Fruit fly (Drosophila melanogaster) whole organism, embryonic: ENCODE data around the gene Hr83.
A peak's percentile ranks its signal among the peaks of the same experiment; 100 is the strongest.

Source experiments
- Adf1 ChIP-seq: fragments of 200-800 bp; sonication (Bioruptor generic); IDR thresholded peaks from 2 replicates; pipeline ENCODE4 v1.3.6; 2022; ENCODE audit warnings: missing biosample characterization, missing genetic modification characterization
- Bgb ChIP-seq: fragments of 200-800 bp; sonication (Bioruptor generic); IDR thresholded peaks from 2 replicates; pipeline ENCODE4 v1.3.6; 2022; ENCODE audit warnings: missing biosample characterization, missing genetic modification characterization; ENCODE audit not compliant: partially characterized antibody
- Blimp-1 ChIP-seq: fragments of 200-800 bp; sonication (Bioruptor generic); optimal IDR thresholded peaks from 3 replicates; lab custom pipeline; 2018; ENCODE audit warnings: missing biosample characterization, missing genetic modification characterization, mild to moderate bottlenecking, moderate library complexity, missing genetic modification reagents
- CG11085 ChIP-seq: fragments of 200-800 bp; sonication (Bioruptor generic); IDR thresholded peaks from 2 replicates; pipeline ENCODE4 v1.3.6; 2022; ENCODE audit warnings: missing biosample characterization, missing genetic modification characterization
- CG12769 ChIP-seq: fragments of 200-800 bp; sonication (Bioruptor generic); optimal IDR thresholded peaks from 2 replicates; lab custom pipeline; 2019; ENCODE audit warnings: missing biosample characterization, mild to moderate bottlenecking, missing genetic modification characterization, moderate library complexity
- CG15073 ChIP-seq: fragments of 200-800 bp; sonication (Bioruptor generic); optimal IDR thresholded peaks from 2 replicates; lab custom pipeline; 2016; ENCODE audit warnings: missing biosample characterization, missing genetic modification characterization
- CG16779 ChIP-seq: fragments of 200-800 bp; sonication (Bioruptor generic); IDR thresholded peaks from 2 replicates; pipeline ENCODE4 v1.3.6; 2022; ENCODE audit warnings: missing biosample characterization, missing genetic modification characterization
- CG17328 ChIP-seq: fragments of 200-800 bp; sonication (Bioruptor generic); IDR thresholded peaks from 2 replicates; pipeline ENCODE4 v1.3.6; 2022; ENCODE audit warnings: missing biosample characterization, missing genetic modification characterization
- CG2116 ChIP-seq: fragments of 200-800 bp; sonication (Bioruptor generic); optimal IDR thresholded peaks from 3 replicates; lab custom pipeline; 2018; ENCODE audit warnings: missing biosample characterization, mild to moderate bottlenecking, missing genetic modification characterization
- CG31224 ChIP-seq: fragments of 200-800 bp; sonication (Bioruptor generic); IDR thresholded peaks from 2 replicates; pipeline ENCODE4 v1.3.6; 2022; ENCODE audit warnings: missing biosample characterization, missing genetic modification characterization
- CG31365 ChIP-seq: fragments of 200-800 bp; sonication (Bioruptor generic); optimal IDR thresholded peaks from 2 replicates; lab custom pipeline; 2018; ENCODE audit warnings: missing biosample characterization, mild to moderate bottlenecking, missing genetic modification characterization
- CG31441 ChIP-seq: fragments of 200-800 bp; sonication (Bioruptor generic); IDR thresholded peaks from 2 replicates; pipeline ENCODE4 v1.3.6; 2022; ENCODE audit warnings: missing biosample characterization, missing genetic modification characterization
- CG3407 ChIP-seq: fragments of 200-800 bp; sonication (Bioruptor generic); optimal IDR thresholded peaks from 2 replicates; lab custom pipeline; 2018; ENCODE audit warnings: missing biosample characterization, mild to moderate bottlenecking, missing genetic modification characterization
- CG34376 ChIP-seq: fragments of 200-800 bp; sonication (Bioruptor generic); optimal IDR thresholded peaks from 2 replicates; lab custom pipeline; 2018; ENCODE audit warnings: missing biosample characterization, mild to moderate bottlenecking, missing genetic modification characterization
- CG43689 ChIP-seq: fragments of 200-800 bp; sonication (Bioruptor generic); IDR thresholded peaks from 2 replicates; pipeline ENCODE4 v1.3.6; 2022; ENCODE audit warnings: missing biosample characterization, missing genetic modification characterization
- CG5245 ChIP-seq: fragments of 200-800 bp; sonication (Bioruptor generic); optimal IDR thresholded peaks from 3 replicates; lab custom pipeline; 2016; ENCODE audit warnings: missing biosample characterization, missing genetic modification characterization
- CG5953 ChIP-seq: fragments of 200-800 bp; sonication (Bioruptor generic); IDR thresholded peaks from 2 replicates; pipeline ENCODE4 v1.3.6; 2022; ENCODE audit warnings: missing biosample characterization, missing genetic modification characterization
- CG6272 ChIP-seq: fragments of 200-800 bp; sonication (Bioruptor generic); IDR thresholded peaks from 2 replicates; pipeline ENCODE4 v1.3.6; 2022; ENCODE audit warnings: missing biosample characterization, missing genetic modification characterization
- CHES-1-like ChIP-seq: fragments of 200-800 bp; sonication (Bioruptor generic); optimal IDR thresholded peaks from 2 replicates; lab custom pipeline; 2016; ENCODE audit warnings: missing biosample characterization, missing genetic modification characterization
- Jarid2 ChIP-seq: fragments of 200-800 bp; sonication (Bioruptor generic); optimal IDR thresholded peaks from 3 replicates; lab custom pipeline; 2017; ENCODE audit warnings: mild to moderate bottlenecking, missing biosample characterization, missing genetic modification reagents, missing genetic modification characterization
- Myb ChIP-seq: fragments of 200-800 bp; sonication (Bioruptor generic); optimal IDR thresholded peaks from 2 replicates; lab custom pipeline; 2016; ENCODE audit warnings: missing biosample characterization, missing genetic modification characterization
- NC2α ChIP-seq: fragments of 200-800 bp; sonication (Bioruptor generic); optimal IDR thresholded peaks from 2 replicates; lab custom pipeline; 2016; ENCODE audit warnings: missing biosample characterization, missing genetic modification characterization
- Nf-YB ChIP-seq: fragments of 200-800 bp; sonication (Bioruptor generic); optimal IDR thresholded peaks from 3 replicates; lab custom pipeline; 2019; ENCODE audit warnings: missing biosample characterization, mild to moderate bottlenecking, missing genetic modification characterization, moderate library complexity
- Rfx ChIP-seq: fragments of 200-800 bp; sonication (Bioruptor generic); IDR thresholded peaks from 2 replicates; pipeline ENCODE4 v1.3.6; 2022; ENCODE audit warnings: missing biosample characterization, missing genetic modification characterization
- Side ChIP-seq: fragments of 200-800 bp; sonication (Bioruptor generic); optimal IDR thresholded peaks from 2 replicates; lab custom pipeline; 2016; ENCODE audit warnings: missing biosample characterization, missing genetic modification characterization
- Spps ChIP-seq: fragments of 200-800 bp; sonication (Bioruptor generic); optimal IDR thresholded peaks from 2 replicates; lab custom pipeline; 2018; ENCODE audit warnings: missing biosample characterization, mild to moderate bottlenecking, missing genetic modification characterization
- Sry-β ChIP-seq: fragments of 200-800 bp; sonication (Bioruptor generic); optimal IDR thresholded peaks from 2 replicates; lab custom pipeline; 2018; ENCODE audit warnings: missing biosample characterization, mild to moderate bottlenecking, missing genetic modification characterization, moderate library complexity
- Vsx1 ChIP-seq: fragments of 200-800 bp; sonication (Bioruptor generic); optimal IDR thresholded peaks from 2 replicates; lab custom pipeline; 2017; ENCODE audit warnings: missing biosample characterization, mild to moderate bottlenecking, missing genetic modification characterization, missing genetic modification reagents
- bcd ChIP-seq: fragments of 200-800 bp; sonication (Bioruptor generic); optimal IDR thresholded peaks from 2 replicates; lab custom pipeline; 2017; ENCODE audit warnings: missing biosample characterization, mild to moderate bottlenecking, missing genetic modification characterization
- bigmax ChIP-seq: fragments of 200-800 bp; sonication (Bioruptor generic); optimal IDR thresholded peaks from 2 replicates; lab custom pipeline; 2018; ENCODE audit warnings: missing biosample characterization, mild to moderate bottlenecking, missing genetic modification characterization
- cad ChIP-seq: fragments of >200 bp; optimal IDR thresholded peaks from 2 replicates; lab custom pipeline; 2017; ENCODE audit warnings: missing biosample characterization, missing genetic modification characterization
- cato ChIP-seq: fragments of 200-800 bp; sonication (Bioruptor generic); optimal IDR thresholded peaks from 2 replicates; lab custom pipeline; 2016; ENCODE audit warnings: missing biosample characterization, missing genetic modification characterization, borderline replicate concordance
- gce ChIP-seq: fragments of 200-800 bp; sonication (Bioruptor generic); IDR thresholded peaks from 3 replicates; pipeline ENCODE4 v1.3.6; 2022; ENCODE audit warnings: missing biosample characterization, missing genetic modification characterization
- hbn ChIP-seq: fragments of 200-800 bp; sonication (Bioruptor generic); IDR thresholded peaks from 2 replicates; pipeline ENCODE4 v1.3.6; 2022; ENCODE audit warnings: missing biosample characterization, missing genetic modification characterization; ENCODE audit not compliant: partially characterized antibody
- hkb ChIP-seq, 2 experiments: fragments of 200-800 bp in 1 of 2; fragments of >200 bp in 1 of 2; sonication (Bioruptor generic) in 1 of 2; IDR thresholded peaks in 1 of 2; optimal IDR thresholded peaks in 1 of 2; 2 replicates each; pipeline versions ENCODE4 v1.3.6 to Lab custom; 2017 to 2022; ENCODE audit warnings: missing biosample characterization in 1 of 2, missing genetic modification characterization in 1 of 2
- ind ChIP-seq: fragments of 200-800 bp; sonication (Bioruptor generic); optimal IDR thresholded peaks from 3 replicates; lab custom pipeline; 2016; ENCODE audit warnings: missing biosample characterization, missing genetic modification characterization
- inv ChIP-seq: fragments of 200-800 bp; sonication (Bioruptor generic); IDR thresholded peaks from 2 replicates; pipeline ENCODE4 v1.3.6; 2022; ENCODE audit warnings: missing biosample characterization, missing genetic modification characterization; ENCODE audit not compliant: partially characterized antibody
- kah ChIP-seq: fragments of 200-800 bp; sonication (Bioruptor generic); optimal IDR thresholded peaks from 2 replicates; lab custom pipeline; 2018; ENCODE audit warnings: missing biosample characterization, mild to moderate bottlenecking, missing genetic modification characterization
- nerfin-2 ChIP-seq: fragments of 200-800 bp; sonication (Bioruptor generic); IDR thresholded peaks from 2 replicates; pipeline ENCODE4 v1.3.6; 2022; ENCODE audit warnings: missing biosample characterization, missing genetic modification characterization; ENCODE audit not compliant: partially characterized antibody
- peb ChIP-seq: fragments of 200-800 bp; sonication (Bioruptor generic); IDR thresholded peaks from 2 replicates; pipeline ENCODE4 v1.3.6; 2022; ENCODE audit warnings: missing biosample characterization, missing genetic modification characterization
- phol ChIP-seq: fragments of 200-800 bp; sonication (Bioruptor generic); optimal IDR thresholded peaks from 3 replicates; lab custom pipeline; 2018; ENCODE audit warnings: missing biosample characterization, mild to moderate bottlenecking, missing genetic modification characterization, moderate library complexity
- pros ChIP-seq: fragments of 200-800 bp; sonication (Bioruptor generic); optimal IDR thresholded peaks from 3 replicates; lab custom pipeline; 2019; ENCODE audit warnings: missing biosample characterization, mild to moderate bottlenecking, missing genetic modification characterization, moderate library complexity
- sc ChIP-seq, 3 experiments: fragments of >200 bp in 2 of 3; fragments of 200-800 bp in 1 of 3; sonication (Bioruptor generic) in 1 of 3; optimal IDR thresholded peaks; 2 replicates in 2 of 3; 3 replicates in 1 of 3; lab custom pipeline; 2017; ENCODE audit warnings: mild to moderate bottlenecking in 1 of 3, missing biosample characterization in 1 of 3, missing genetic modification characterization in 1 of 3, missing genetic modification reagents in 1 of 3
- tap ChIP-seq: fragments of 200-800 bp; optimal IDR thresholded peaks from 3 replicates; lab custom pipeline; 2019; ENCODE audit warnings: missing biosample characterization, mild to moderate bottlenecking, missing genetic modification characterization, moderate library complexity
- tio ChIP-seq: fragments of 200-800 bp; sonication (Bioruptor generic); optimal IDR thresholded peaks from 2 replicates; lab custom pipeline; 2017; ENCODE audit warnings: missing biosample characterization, missing genetic modification characterization, inconsistent platforms
- trh ChIP-seq: fragments of 200-800 bp; sonication (Bioruptor generic); optimal IDR thresholded peaks from 2 replicates; lab custom pipeline; 2016; ENCODE audit warnings: missing biosample characterization, missing genetic modification characterization
- unc-4 ChIP-seq: fragments of 200-800 bp; sonication (Bioruptor generic); IDR thresholded peaks from 2 replicates; pipeline ENCODE4 v1.3.6; 2022; ENCODE audit warnings: missing biosample characterization, missing genetic modification characterization; ENCODE audit not compliant: partially characterized antibody
- wor ChIP-seq: fragments of 200-800 bp; sonication (Bioruptor generic); IDR thresholded peaks from 2 replicates; pipeline ENCODE4 v1.3.6; 2022; ENCODE audit warnings: missing biosample characterization, missing genetic modification characterization
- z ChIP-seq: fragments of 200-800 bp; sonication (Bioruptor generic); IDR thresholded peaks from 3 replicates; pipeline ENCODE4 v1.3.6; 2022; ENCODE audit warnings: missing biosample characterization, missing genetic modification characterization

Gene Hr83

DNA sequence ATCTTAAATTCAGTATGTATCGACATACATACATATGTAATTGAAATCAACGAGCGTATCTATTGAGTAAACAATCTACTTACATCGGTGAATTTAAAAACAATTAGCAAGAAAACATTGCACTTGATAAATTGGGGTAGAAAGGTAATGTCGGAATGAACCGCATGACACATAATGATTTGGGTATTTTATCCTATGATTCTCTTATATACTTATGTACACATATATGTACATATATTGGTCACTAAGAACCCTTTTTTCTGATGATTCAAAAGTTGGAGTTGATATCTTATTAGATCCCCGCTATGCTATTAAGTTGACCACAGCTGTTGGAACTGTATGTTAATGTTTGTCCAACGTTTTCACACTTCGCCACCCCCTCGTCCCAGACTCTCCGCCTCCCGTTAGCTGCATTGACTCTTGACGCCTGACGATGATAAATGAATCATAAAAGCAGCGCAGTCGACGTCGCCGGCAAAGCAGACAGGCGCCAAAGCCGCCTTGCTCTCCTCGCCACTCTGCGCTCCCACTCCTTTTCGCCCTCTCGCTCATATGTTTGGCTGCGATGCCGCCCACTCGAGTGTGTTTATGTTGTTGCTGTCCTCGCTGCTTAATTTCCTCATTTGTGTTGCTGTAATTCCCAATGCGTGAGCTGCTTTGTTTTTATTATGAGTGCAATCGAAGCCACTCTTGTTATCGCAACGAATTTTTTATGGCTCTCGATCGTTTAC is 4.0 kb downstream of the Hr83 start (continued):
- no peak for TF ChIP-seq Myb
- no peak for TF ChIP-seq Vsx1 (GFP tag; lab: Kevin White, UChicago)
- no peak for TF ChIP-seq CG16779 (GFP tag; lab: Robert Waterston, UW)
- TF ChIP-seq pros (GFP tag; lab: Kevin White, UChicago) = peak; percentile 45
- no peak for TF ChIP-seq CG43689 (GFP tag; lab: Robert Waterston, UW)
- no peak for TF ChIP-seq CG31365
- peak; percentile 10 for TF ChIP-seq Nf-YB (GFP tag; lab: Kevin White, UChicago)
- no peak for TF ChIP-seq inv (GFP tag; lab: Robert Waterston, UW)
- TF ChIP-seq Adf1 (GFP tag; lab: Robert Waterston, UW) = peak; percentile 83
- TF ChIP-seq bcd = peak; percentile 39
- no peak for TF ChIP-seq cato (GFP tag; lab: Kevin White, UChicago)
- no peak for TF ChIP-seq peb (GFP tag; lab: Robert Waterston, UW)
- TF ChIP-seq wor (GFP tag; lab: Robert Waterston, UW) = no peak
- no peak for TF ChIP-seq gce
- TF ChIP-seq bigmax (GFP tag; lab: Kevin White, UChicago) = no peak
- TF ChIP-seq trh (GFP tag; lab: Kevin White, UChicago) = no peak
- TF ChIP-seq tio (GFP tag; lab: Kevin White, UChicago) = no peak
- 0 out of 2 replicates have a peak, but pooled peaks have one; percentile 14 for TF ChIP-seq Bgb
- no peak for TF ChIP-seq sc (optimal IDR thresholded peaks at IDR 0.05; lab: Kevin White, UChicago)
- peak; percentile 9 for TF ChIP-seq sc (GFP tag; optimal IDR thresholded peaks at IDR 0.05; lab: Kevin White, UChicago)
- no peak for TF ChIP-seq CG5245 (GFP tag; lab: Kevin White, UChicago)
- no peak for TF ChIP-seq kah (GFP tag; lab: Kevin White, UChicago)
- no peak for TF ChIP-seq Spps (tag; lab: Kevin White, UChicago)
- TF ChIP-seq CG11085 (GFP tag; lab: Robert Waterston, UW) = no peak
- no peak for TF ChIP-seq CG2116 (GFP tag; lab: Kevin White, UChicago)
- TF ChIP-seq CG5953 (GFP tag; lab: Robert Waterston, UW) = no peak
- TF ChIP-seq hkb (optimal IDR thresholded peaks at IDR 0.05; lab: Kevin White, UChicago) = no peak
- TF ChIP-seq hkb (GFP tag; IDR thresholded peaks at IDR 0.05; lab: Robert Waterston, UW) = no peak
- peak; percentile 65 for TF ChIP-seq phol (tag; lab: Kevin White, UChicago)
- no peak for TF ChIP-seq unc-4 (GFP tag; lab: Robert Waterston, UW)
- no peak for TF ChIP-seq Rfx (GFP tag; lab: Robert Waterston, UW)
- TF ChIP-seq Blimp-1 (GFP tag; lab: Kevin White, UChicago) = peak; percentile 33
- TF ChIP-seq nerfin-2 (GFP tag; lab: Robert Waterston, UW) = no peak
- peak; percentile 2 for TF ChIP-seq ind (GFP tag; lab: Kevin White, UChicago)
- TF ChIP-seq z = peak; percentile 95
- peak; percentile 29; the same call in 1 of the 2 replicates for TF ChIP-seq CG31441
- TF ChIP-seq Jarid2 = no peak
- TF ChIP-seq CG12769 = no peak
- no peak for TF ChIP-seq CG34376 (GFP tag; lab: Kevin White, UChicago)
- TF ChIP-seq CG15073 (GFP tag; lab: Kevin White, UChicago) = no peak
- no peak for TF ChIP-seq tap (tag; lab: Kevin White, UChicago)
- no peak for TF ChIP-seq Side (GFP tag; lab: Kevin White, UChicago)
- TF ChIP-seq Sry-β (GFP tag; lab: Kevin White, UChicago) = peak; percentile 18
- no peak for TF ChIP-seq NC2α (GFP tag; lab: Kevin White, UChicago)
- no peak for TF ChIP-seq CG6272
- no peak for TF ChIP-seq hbn (GFP tag; lab: Robert Waterston, UW)
- no peak for TF ChIP-seq CG3407 (GFP tag; lab: Kevin White, UChicago)
- TF ChIP-seq CG17328 (GFP tag; lab: Robert Waterston, UW) = no peak
- TF ChIP-seq cad (GFP tag; lab: Kevin White, UChicago) = no peak
- TF ChIP-seq CG31224 (GFP tag; lab: Robert Waterston, UW) = peak; percentile 32; the same call in 1 of the 2 replicates
- no peak for TF ChIP-seq CHES-1-like (GFP tag; lab: Kevin White, UChicago)
